Worm (Caenorhabditis elegans): ENCODE results near the gene nep-17.

nep-17 gene

ce11 chrII:13507535-13507934 is at the start of gene nep-17:
Gene nep-17, plus strand, starts transcription at chrII:13507819.
- TF ChIP-seq ztf-1 (GFP tag; conservative IDR thresholded peaks at IDR 0.05) (no peak), nhr-23 (tag; optimal IDR thresholded peaks at IDR 0.05) (no peak), egl-27 (tag; optimal IDR thresholded peaks at IDR 0.05) (no peak), peb-1 (tag; optimal IDR thresholded peaks at IDR 0.05) (no peak), fos-1 (tag; optimal IDR thresholded peaks at IDR 0.05) (peak; percentile 81), aly-2 (tag; optimal IDR thresholded peaks at IDR 0.05) (no peak), sem-4 (tag; optimal IDR thresholded peaks at IDR 0.05) (no peak), ceh-82 (tag; optimal IDR thresholded peaks at IDR 0.05) (no peak), sma-3 (GFP tag; optimal IDR thresholded peaks at IDR 0.05) (no peak), nhr-77 (tag; optimal IDR thresholded peaks at IDR 0.05) (no peak), gmeb-1 (tag; optimal IDR thresholded peaks at IDR 0.05) (peak; percentile 4)

- TF ChIP-seq gmeb-1 (tag; optimal IDR thresholded peaks at IDR 0.05): peak; percentile 69
- peak; percentile 84 for TF ChIP-seq nhr-6 (tag; optimal IDR thresholded peaks at IDR 0.05)
- no peak for TF ChIP-seq dmd-4 (tag; optimal IDR thresholded peaks at IDR 0.05)
- TF ChIP-seq ceh-16 (tag; optimal IDR thresholded peaks at IDR 0.05): no peak
- peak; percentile 75 for TF ChIP-seq sma-9 (GFP tag; optimal IDR thresholded peaks at IDR 0.05)
- no peak for TF ChIP-seq sma-9 (tag; optimal IDR thresholded peaks at IDR 0.05)
- TF ChIP-seq snpc-4 (tag; optimal IDR thresholded peaks at IDR 0.05): no peak
- no peak for TF ChIP-seq elt-1 (tag; optimal IDR thresholded peaks at IDR 0.05)
- no peak for TF ChIP-seq mab-5 (tag; optimal IDR thresholded peaks at IDR 0.05)
- TF ChIP-seq nhr-23 (tag; optimal IDR thresholded peaks at IDR 0.05): no peak
- TF ChIP-seq nhr-21 (tag; optimal IDR thresholded peaks at IDR 0.05): peak; percentile 89
- TF ChIP-seq nhr-77 (tag; optimal IDR thresholded peaks at IDR 0.05): no peak
- no peak for TF ChIP-seq egl-27 (tag; optimal IDR thresholded peaks at IDR 0.05)
- TF ChIP-seq ceh-82 (tag; optimal IDR thresholded peaks at IDR 0.05): no peak
- peak; percentile 60 for TF ChIP-seq blmp-1 (tag; optimal IDR thresholded peaks at IDR 0.05; ENCODE audit: insufficient read depth)
- TF ChIP-seq ztf-1 (GFP tag; conservative IDR thresholded peaks at IDR 0.05): no peak
- TF ChIP-seq nhr-237 (tag; optimal IDR thresholded peaks at IDR 0.05): no peak
- peak; percentile 57 for TF ChIP-seq C34F6.9 (tag; optimal IDR thresholded peaks at IDR 0.05)
- TF ChIP-seq Y55F3AM.14 (GFP tag; optimal IDR thresholded peaks at IDR 0.05): peak; percentile 80
- TF ChIP-seq mdl-1 (tag; optimal IDR thresholded peaks at IDR 0.05): no peak
- no peak for TF ChIP-seq peb-1 (tag; optimal IDR thresholded peaks at IDR 0.05)
- TF ChIP-seq nhr-12 (tag; optimal IDR thresholded peaks at IDR 0.05): peak; percentile 12
- no peak for TF ChIP-seq alr-1 (tag; optimal IDR thresholded peaks at IDR 0.05)
- TF ChIP-seq aly-2 (tag; optimal IDR thresholded peaks at IDR 0.05): no peak
- peak; percentile 60 for TF ChIP-seq nhr-129 (tag; optimal IDR thresholded peaks at IDR 0.05)
- peak; percentile 42 for TF ChIP-seq unc-55 (GFP tag; optimal IDR thresholded peaks at IDR 0.05)
- TF ChIP-seq ztf-4 (tag; optimal IDR thresholded peaks at IDR 0.05): peak; percentile 91
- TF ChIP-seq ZK546.5 (tag; optimal IDR thresholded peaks at IDR 0.05): no peak
- TF ChIP-seq lin-11 (tag; optimal IDR thresholded peaks at IDR 0.05): no peak
- TF ChIP-seq unc-62 (GFP tag; optimal IDR thresholded peaks at IDR 0.05): peak; percentile 32
- TF ChIP-seq fos-1 (tag; optimal IDR thresholded peaks at IDR 0.05): peak; percentile 28
- no peak for TF ChIP-seq R02D3.7 (tag; optimal IDR thresholded peaks at IDR 0.05)
- peak; percentile 58 to 83 for TF ChIP-seq lsy-2 (tag; optimal IDR thresholded peaks at IDR 0.05)
- TF ChIP-seq unc-39 (tag; optimal IDR thresholded peaks at IDR 0.05): no peak
- TF ChIP-seq elt-3 (tag; optimal IDR thresholded peaks at IDR 0.05): no peak
- peak; percentile 96 for TF ChIP-seq ama-1 (optimal IDR thresholded peaks at IDR 0.05)
- TF ChIP-seq crh-2 (tag; optimal IDR thresholded peaks at IDR 0.05): peak; percentile 89
- TF ChIP-seq F13H6.1 (tag; optimal IDR thresholded peaks at IDR 0.05): peak; percentile 75
- no peak for TF ChIP-seq nhr-11 (tag; optimal IDR thresholded peaks at IDR 0.05)
- TF ChIP-seq nhr-10 (tag; optimal IDR thresholded peaks at IDR 0.05): no peak
- TF ChIP-seq nhr-25 (tag; optimal IDR thresholded peaks at IDR 0.05): peak; percentile 89
- TF ChIP-seq sma-3 (GFP tag; optimal IDR thresholded peaks at IDR 0.05): peak; percentile 85
- TF ChIP-seq zag-1 (tag; optimal IDR thresholded peaks at IDR 0.05): no peak
- TF ChIP-seq lin-39 (tag; optimal IDR thresholded peaks at IDR 0.05): no peak
- TF ChIP-seq mbf-1 (tag; optimal IDR thresholded peaks at IDR 0.05): no peak
- peak; percentile 70 for TF ChIP-seq skn-1 (tag; optimal IDR thresholded peaks at IDR 0.05)
- peak; percentile 59 for TF ChIP-seq sem-4 (tag; optimal IDR thresholded peaks at IDR 0.05)
- TF ChIP-seq ztf-11 (tag; optimal IDR thresholded peaks at IDR 0.05): no peak
- peak; percentile 77 for TF ChIP-seq lin-13 (GFP tag; optimal IDR thresholded peaks at IDR 0.05)
Measured at ce11 chrII:13460592-13461395, 46.8 kb upstream of the nep-17 start, which contains the start of gene pqn-27. Gene pqn-27, minus strand, starts transcription at chrII:13460642.

Measured in whole organism, L2 larva.